Worm (Caenorhabditis elegans) whole organism, L4/young adult: ENCODE measurements around the gene fut-1.

Experiments used
- W03F9.2 ChIP-seq: fragments of 150-350 bp; optimal IDR thresholded peaks from 2 replicates; lab custom pipeline; 2014; ENCODE audit warnings: missing biosample characterization, missing genetic modification characterization
- dao-5 ChIP-seq: sonication (generic microtip); optimal IDR thresholded peaks from 2 replicates; lab custom pipeline; 2016; ENCODE audit warnings: missing genotype, missing genetic modification characterization, moderate library complexity, missing compliant biosample characterization
- him-1 ChIP-seq: sonication (generic microtip); optimal IDR thresholded peaks from 2 replicates; lab custom pipeline; 2016; ENCODE audit warnings: missing genotype, missing genetic modification reagents, missing genetic modification characterization, missing compliant biosample characterization

fut-1 gene

DNA sequence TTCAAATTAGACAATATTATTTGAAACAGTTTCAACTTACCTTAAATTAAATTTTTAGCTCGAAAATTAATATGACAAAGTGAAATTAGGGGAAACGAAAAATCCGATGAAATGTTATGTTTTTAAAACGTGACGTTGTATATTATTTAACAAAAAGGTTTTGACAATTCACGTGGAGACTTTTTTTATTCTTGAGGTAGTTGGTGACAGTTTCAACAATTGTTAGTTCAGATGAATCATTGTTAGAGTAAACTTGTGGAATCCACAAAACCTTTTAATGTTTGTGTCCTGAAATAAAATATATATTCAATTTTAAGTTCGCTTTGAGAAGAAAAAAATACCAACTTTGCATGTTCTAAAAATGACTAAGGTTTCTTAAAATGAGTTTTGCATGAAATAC lies at the start of gene fut-1:
fut-1 (minus strand) TSS at position 101 of the 400 bp plus-strand sequence.
- TF ChIP-seq dao-5 (no peak), him-1 (tag; lab: Kevin White, UChicago) (no peak), W03F9.2 (tag; lab: Kevin White, UChicago) (no peak)

- TF ChIP-seq him-1 (tag; lab: Kevin White, UChicago), result no peak
These were observed 49.1 kb upstream of the fut-1 start, which contains the start of gene F07H5.10 for ce11 chrII:8808482-8808881. Gene F07H5.10, minus strand, starts transcription at chrII:8808582.

DNA sequence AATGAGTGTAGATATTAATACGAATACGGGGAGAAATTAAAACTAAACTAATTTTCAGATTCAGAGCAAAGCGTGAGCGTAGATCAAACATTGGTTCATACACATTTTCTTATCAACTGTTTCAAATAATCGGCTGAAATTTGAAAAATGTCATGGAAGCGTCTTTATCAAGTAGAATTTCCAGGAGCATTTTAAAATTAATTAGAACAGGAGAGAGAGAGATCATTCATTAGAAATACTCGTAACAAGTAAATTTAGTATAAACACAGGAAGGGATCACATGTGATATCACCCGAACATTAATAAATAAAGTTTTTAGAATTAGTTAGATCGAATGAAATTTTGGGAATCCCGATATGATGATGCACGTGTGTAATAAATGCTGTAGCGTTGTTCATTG lies 47.5 kb upstream of the fut-1 start, which contains the start of gene pho-13:
pho-13 (minus strand) TSS at position 101 of the 400 bp plus-strand sequence.
- TF ChIP-seq him-1 (tag; lab: Kevin White, UChicago) (no peak), dao-5 (no peak), W03F9.2 (tag; lab: Kevin White, UChicago) (no peak)

DNA sequence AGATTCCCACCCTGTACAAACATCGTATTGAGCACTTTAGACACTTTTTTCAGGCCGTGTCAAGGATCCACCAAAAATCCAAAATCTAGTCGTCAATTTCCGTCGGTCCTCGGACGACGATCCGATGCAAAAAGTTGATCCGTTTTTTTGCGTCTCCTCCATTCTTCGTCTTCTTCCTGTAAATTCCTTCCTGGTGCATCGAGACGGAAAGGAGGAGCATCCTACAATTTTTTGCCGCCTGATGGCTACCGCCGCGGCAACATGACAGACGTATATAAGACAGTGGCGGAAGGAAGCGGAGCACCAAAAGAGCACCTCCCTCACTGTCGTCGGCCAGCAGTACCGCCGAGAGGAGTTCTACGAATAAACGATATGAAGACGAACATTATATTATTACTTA lies 41.4 kb upstream of the fut-1 start, which contains the start of gene appg-2:
appg-2 (plus strand) TSS at position 301 of the 400 bp plus-strand sequence.
- TF ChIP-seq him-1 (tag; lab: Kevin White, UChicago) (no peak), W03F9.2 (tag; lab: Kevin White, UChicago) (no peak), dao-5 (no peak)

DNA sequence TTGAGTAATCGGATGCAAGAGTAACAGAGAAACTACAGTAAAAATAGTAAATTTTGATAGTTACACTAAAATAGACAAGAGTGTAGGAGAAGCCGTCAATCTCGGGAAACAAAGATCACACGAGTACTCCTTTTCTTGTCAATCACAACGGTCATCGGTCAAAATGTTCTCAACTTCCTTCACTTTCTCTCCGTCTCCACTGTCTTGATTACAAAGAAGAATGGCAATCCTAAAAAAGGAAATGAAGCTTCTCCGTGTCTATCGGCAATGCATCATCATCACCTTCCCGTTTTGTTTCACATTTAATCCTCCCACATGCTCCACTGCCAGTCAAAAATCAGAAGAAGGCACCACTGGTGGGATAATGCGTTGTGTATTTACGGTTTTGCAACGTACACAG lies 40.3 kb upstream of the fut-1 start:
- TF ChIP-seq him-1 (tag; lab: Kevin White, UChicago), result no peak
- no peak for TF ChIP-seq dao-5
- no peak for TF ChIP-seq W03F9.2 (tag; lab: Kevin White, UChicago)

DNA sequence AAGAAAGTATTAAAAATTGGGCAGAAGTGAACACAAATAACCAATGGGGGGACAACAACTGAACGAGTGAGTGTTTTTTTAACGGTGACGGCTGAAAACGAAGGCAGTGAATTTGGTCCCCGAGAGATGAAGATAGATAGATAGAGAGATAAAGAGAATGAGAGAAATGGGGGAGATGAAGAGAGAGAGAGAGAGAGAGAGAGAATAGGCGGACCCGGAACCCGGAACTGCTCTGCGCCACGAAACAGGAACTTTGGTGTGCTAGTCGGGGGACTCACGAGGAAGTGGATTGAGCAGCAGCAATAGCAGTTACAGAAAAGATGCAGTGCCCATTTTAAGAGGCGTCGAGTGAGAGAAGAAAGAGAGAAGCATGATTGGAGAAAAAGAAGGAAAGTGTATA lies 37.0 kb upstream of the fut-1 start:
- TF ChIP-seq him-1 (tag; lab: Kevin White, UChicago) (peak; percentile 90), dao-5 (no peak), W03F9.2 (tag; lab: Kevin White, UChicago) (peak; percentile 6)

DNA sequence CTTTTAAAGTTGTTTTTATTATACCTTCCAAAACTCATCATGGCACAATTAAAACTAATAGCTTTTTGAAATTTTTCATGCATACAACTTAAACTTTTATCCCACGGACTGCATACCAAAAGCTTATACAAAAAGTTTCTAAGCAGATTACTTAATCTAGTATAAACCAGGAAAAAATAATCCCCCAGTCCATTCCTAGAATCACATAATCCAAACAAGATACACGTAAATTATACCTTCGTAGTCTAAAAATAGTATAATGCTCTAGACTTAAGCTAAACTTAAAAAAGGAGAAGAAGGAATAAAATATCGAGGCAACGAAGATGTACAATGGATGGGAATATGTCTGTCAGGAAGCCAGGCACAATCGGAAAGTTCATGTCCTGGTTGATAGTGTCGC lies 35.8 kb upstream of the fut-1 start:
- TF ChIP-seq dao-5 (no peak), him-1 (tag; lab: Kevin White, UChicago) (no peak), W03F9.2 (tag; lab: Kevin White, UChicago) (no peak)

- no peak for TF ChIP-seq W03F9.2 (tag; lab: Kevin White, UChicago)
These were observed 34.7 kb upstream of the fut-1 start, which contains the start of gene F07H5.7 for ce11 chrII:8794072-8794471. Gene F07H5.7, minus strand, starts transcription at chrII:8794172.

ce11 chrII:8792640-8793039 lies 33.2 kb upstream of the fut-1 start, which contains the start of gene idpa-2:
Gene idpa-2, minus strand, starts transcription at chrII:8792740.
- TF ChIP-seq dao-5 (no peak), him-1 (tag; lab: Kevin White, UChicago) (no peak), W03F9.2 (tag; lab: Kevin White, UChicago) (no peak)

DNA sequence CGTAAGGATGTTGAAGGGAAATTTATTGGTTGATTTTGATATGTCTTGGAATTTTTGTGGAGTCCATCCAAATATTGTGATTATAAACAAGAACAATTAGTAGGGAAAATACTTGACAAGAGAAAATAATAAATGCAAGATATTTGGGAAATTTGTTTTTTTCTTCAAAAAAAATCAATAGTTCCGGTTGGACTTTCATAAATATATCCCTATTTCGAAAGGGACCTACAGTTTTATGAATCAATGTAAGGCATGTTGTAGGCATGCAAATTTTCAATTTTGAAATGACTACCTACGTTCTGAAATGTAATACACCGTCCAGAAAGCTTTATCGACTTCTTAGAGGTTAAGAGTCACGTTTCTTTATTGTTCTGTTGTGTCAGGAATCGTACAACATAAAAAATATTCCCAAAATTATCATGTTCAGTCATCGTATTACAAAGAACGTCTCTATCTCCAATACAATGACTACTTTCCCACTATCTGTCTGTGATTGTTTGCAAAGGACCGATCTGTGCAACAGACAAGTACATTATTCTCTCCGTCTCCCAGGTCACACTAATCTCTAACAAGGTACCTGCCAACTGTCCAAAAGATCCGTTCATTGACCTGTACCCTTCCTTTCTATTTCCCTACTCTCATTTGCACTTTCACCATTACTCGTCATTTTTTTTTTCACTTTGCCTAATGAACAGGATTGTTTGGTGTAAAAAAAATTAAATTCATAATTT lies 30.6 kb upstream of the fut-1 start, which contains the start of gene F07H5.13:
F07H5.13 (plus strand) TSS at position 730 of the 731 bp plus-strand sequence.
- TF ChIP-seq him-1 (tag; lab: Kevin White, UChicago), result no peak
- TF ChIP-seq dao-5, result no peak
- TF ChIP-seq W03F9.2 (tag; lab: Kevin White, UChicago), result peak; percentile 53

- TF ChIP-seq dao-5, result no peak
- TF ChIP-seq him-1 (tag; lab: Kevin White, UChicago), result no peak
These were observed 29.4 kb upstream of the fut-1 start for ce11 chrII:8788752-8789151.

DNA sequence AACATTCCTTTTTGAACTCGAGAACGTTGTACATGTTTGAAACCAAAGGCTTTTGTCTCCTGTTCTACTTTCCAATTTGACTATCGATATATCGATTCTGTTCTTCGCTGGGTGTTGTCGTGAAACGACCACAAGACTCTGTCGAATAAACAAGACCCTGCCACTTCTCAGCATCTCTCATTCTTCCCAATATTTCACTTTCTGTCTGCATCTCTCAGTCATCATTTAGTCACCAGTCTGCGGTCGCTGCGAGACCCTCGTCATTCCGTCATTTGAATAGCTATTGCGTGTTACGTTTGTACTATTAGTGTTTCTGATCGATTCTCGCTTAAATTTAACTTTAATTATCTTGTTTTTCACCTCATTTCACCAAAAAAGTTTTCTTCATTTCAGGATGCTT lies 28.0 kb upstream of the fut-1 start:
- TF ChIP-seq dao-5, result no peak
- peak; percentile 68 for TF ChIP-seq him-1 (tag; lab: Kevin White, UChicago)
- peak; percentile 84 for TF ChIP-seq W03F9.2 (tag; lab: Kevin White, UChicago)

- TF ChIP-seq W03F9.2 (tag; lab: Kevin White, UChicago) (no peak), dao-5 (no peak), him-1 (tag; lab: Kevin White, UChicago) (no peak)
These were observed 26.5 kb upstream of the fut-1 start for ce11 chrII:8785875-8786274.

ce11 chrII:8784235-8784928 lies 25.0 kb upstream of the fut-1 start:
- no peak for TF ChIP-seq W03F9.2 (tag; lab: Kevin White, UChicago)
- TF ChIP-seq him-1 (tag; lab: Kevin White, UChicago), result peak; percentile 56
